Fruit fly (Drosophila melanogaster) whole organism, embryonic: ENCODE data around the gene CG13384.

Experiments used
- Aef1 ChIP-seq: fragments of 200-800 bp; sonication (Bioruptor generic); IDR thresholded peaks from 3 replicates; pipeline ENCODE4 v1.3.6; 2022; ENCODE audit warnings: missing biosample characterization, missing genetic modification characterization
- Atf3 ChIP-seq: fragments of 200-800 bp; sonication (Bioruptor generic); optimal IDR thresholded peaks from 3 replicates; lab custom pipeline; 2016; ENCODE audit warnings: missing biosample characterization, missing genetic modification characterization
- CG10274 ChIP-seq: fragments of 200-800 bp; sonication (Bioruptor generic); optimal IDR thresholded peaks from 3 replicates; lab custom pipeline; 2017; ENCODE audit warnings: missing biosample characterization, mild to moderate bottlenecking, missing genetic modification characterization
- CG13287 ChIP-seq: fragments of 200-800 bp; sonication (Bioruptor generic); IDR thresholded peaks from 2 replicates; pipeline ENCODE4 v1.3.6; 2022; ENCODE audit warnings: missing biosample characterization, missing genetic modification characterization; ENCODE audit not compliant: partially characterized antibody
- CG13775 ChIP-seq: fragments of 200-800 bp; sonication (Bioruptor generic); optimal IDR thresholded peaks from 3 replicates; lab custom pipeline; 2017; ENCODE audit warnings: missing biosample characterization, mild to moderate bottlenecking, missing genetic modification characterization
- CG14965 ChIP-seq: fragments of 200-800 bp; sonication (Bioruptor generic); optimal IDR thresholded peaks from 2 replicates; lab custom pipeline; 2016; ENCODE audit warnings: missing biosample characterization, missing genetic modification characterization, borderline replicate concordance
- CG1647 ChIP-seq: fragments of 200-800 bp; sonication (Bioruptor generic); optimal IDR thresholded peaks from 3 replicates; lab custom pipeline; 2016; ENCODE audit warnings: missing biosample characterization, missing genetic modification characterization
- CG17385 ChIP-seq: fragments of 200-800 bp; sonication (Bioruptor generic); optimal IDR thresholded peaks from 3 replicates; lab custom pipeline; 2018; ENCODE audit warnings: missing biosample characterization, mild to moderate bottlenecking, missing genetic modification characterization
- CG17568 ChIP-seq: fragments of 200-800 bp; sonication (Bioruptor generic); optimal IDR thresholded peaks from 2 replicates; lab custom pipeline; 2018; ENCODE audit warnings: missing biosample characterization, mild to moderate bottlenecking, missing genetic modification characterization, moderate library complexity
- CG1792 ChIP-seq: fragments of 200-800 bp; sonication (Bioruptor generic); optimal IDR thresholded peaks from 2 replicates; lab custom pipeline; 2016; ENCODE audit warnings: missing biosample characterization, missing genetic modification characterization
- CG18476 ChIP-seq: fragments of 200-800 bp; sonication (Bioruptor generic); optimal IDR thresholded peaks from 2 replicates; lab custom pipeline; 2016; ENCODE audit warnings: missing biosample characterization, mild to moderate bottlenecking, missing genetic modification characterization
- CG31388 ChIP-seq: fragments of 200-800 bp; sonication (Bioruptor generic); optimal IDR thresholded peaks from 2 replicates; lab custom pipeline; 2016; ENCODE audit warnings: missing biosample characterization, missing genetic modification characterization
- CG3163 ChIP-seq: fragments of 200-800 bp; sonication (Bioruptor generic); optimal IDR thresholded peaks from 3 replicates; lab custom pipeline; 2016; ENCODE audit warnings: missing biosample characterization, missing genetic modification characterization
- CG3726 ChIP-seq: fragments of 200-800 bp; sonication (Bioruptor generic); IDR thresholded peaks from 3 replicates; pipeline ENCODE4, ENCODE4 v1.3.6; 2022; ENCODE audit warnings: missing biosample characterization, missing genetic modification characterization
- CG42726 ChIP-seq: fragments of 200-800 bp; sonication (Bioruptor generic); IDR thresholded peaks from 2 replicates; pipeline ENCODE4 v1.3.6; 2022; ENCODE audit warnings: missing biosample characterization, missing genetic modification characterization; ENCODE audit not compliant: partially characterized antibody
- CG4282 ChIP-seq: fragments of 200-800 bp; sonication (Bioruptor generic); optimal IDR thresholded peaks from 2 replicates; lab custom pipeline; 2016; ENCODE audit warnings: missing biosample characterization, missing genetic modification characterization
- CG8281 ChIP-seq: fragments of 200-800 bp; sonication (Bioruptor generic); optimal IDR thresholded peaks from 2 replicates; lab custom pipeline; 2018; ENCODE audit warnings: missing biosample characterization, mild to moderate bottlenecking, missing genetic modification characterization, moderate library complexity
- CG8478 ChIP-seq: fragments of >200 bp; optimal IDR thresholded peaks from 2 replicates; lab custom pipeline; 2018
- CG8765 ChIP-seq: fragments of 200-800 bp; sonication (Bioruptor generic); IDR thresholded peaks from 2 replicates; pipeline ENCODE4 v1.3.6; 2022; ENCODE audit warnings: missing biosample characterization, missing genetic modification characterization
- CG9817 ChIP-seq: fragments of 200-800 bp; sonication (Bioruptor generic); optimal IDR thresholded peaks from 2 replicates; lab custom pipeline; 2018; ENCODE audit warnings: missing biosample characterization, mild to moderate bottlenecking, missing genetic modification characterization, moderate library complexity
- D ChIP-seq, 2 experiments: fragments of 200-800 bp in 1 of 2; fragments of >200 bp in 1 of 2; sonication (Bioruptor generic) in 1 of 2; optimal IDR thresholded peaks; 2 replicates in 1 of 2; 3 replicates in 1 of 2; lab custom pipeline; 2017; ENCODE audit warnings: mild to moderate bottlenecking in 1 of 2, missing biosample characterization in 1 of 2, missing genetic modification characterization in 1 of 2, missing genetic modification reagents in 1 of 2
- D19A ChIP-seq: fragments of 200-800 bp; optimal IDR thresholded peaks from 3 replicates; lab custom pipeline; 2019; ENCODE audit warnings: missing biosample characterization, mild to moderate bottlenecking, missing genetic modification characterization, moderate library complexity
- Dek ChIP-seq: fragments of 200-800 bp; sonication (Bioruptor generic); optimal IDR thresholded peaks from 3 replicates; lab custom pipeline; 2019; ENCODE audit warnings: missing biosample characterization, mild to moderate bottlenecking, missing genetic modification characterization, moderate library complexity
- Elba2 ChIP-seq: fragments of 200-800 bp; sonication (Bioruptor generic); optimal IDR thresholded peaks from 3 replicates; lab custom pipeline; 2016; ENCODE audit warnings: missing biosample characterization, missing genetic modification characterization
- Hmx ChIP-seq: fragments of 200-800 bp; sonication (Bioruptor generic); optimal IDR thresholded peaks from 2 replicates; lab custom pipeline; 2016; ENCODE audit warnings: missing biosample characterization, missing genetic modification characterization
- Hr3 ChIP-seq: fragments of 200-800 bp; sonication (Bioruptor generic); optimal IDR thresholded peaks from 3 replicates; lab custom pipeline; 2016; ENCODE audit warnings: missing biosample characterization, missing genetic modification characterization
- Med ChIP-seq: fragments of 200-800 bp; sonication (Bioruptor generic); peaks from one replicate; lab custom pipeline; 2016; ENCODE audit warnings: missing biosample characterization, missing genetic modification characterization, mild to moderate bottlenecking, inconsistent platforms, moderate library complexity
- Nf-YC ChIP-seq: fragments of 200-800 bp; optimal IDR thresholded peaks from 3 replicates; lab custom pipeline; 2019; ENCODE audit warnings: missing biosample characterization, mild to moderate bottlenecking, missing genetic modification characterization, moderate library complexity
- Optix ChIP-seq: fragments of 200-800 bp; sonication (Bioruptor generic); IDR thresholded peaks from 3 replicates; pipeline ENCODE4 v1.3.6; 2022; ENCODE audit warnings: missing biosample characterization, missing genetic modification characterization
- PHDP ChIP-seq: fragments of 200-800 bp; sonication (Bioruptor generic); optimal IDR thresholded peaks from 3 replicates; lab custom pipeline; 2018; ENCODE audit warnings: missing biosample characterization, mild to moderate bottlenecking, missing genetic modification characterization, moderate library complexity
- Vsx1 ChIP-seq: fragments of 200-800 bp; sonication (Bioruptor generic); optimal IDR thresholded peaks from 2 replicates; lab custom pipeline; 2017; ENCODE audit warnings: missing biosample characterization, mild to moderate bottlenecking, missing genetic modification characterization, missing genetic modification reagents
- Xbp1 ChIP-seq: fragments of 200-800 bp; sonication (Bioruptor generic); optimal IDR thresholded peaks from 3 replicates; lab custom pipeline; 2016; ENCODE audit warnings: missing biosample characterization, mild to moderate bottlenecking, missing genetic modification characterization
- dpn ChIP-seq, 2 experiments: fragments of 200-800 bp; sonication (Bioruptor generic); optimal IDR thresholded peaks; 3 replicates each; lab custom pipeline; 2016; ENCODE audit warnings: missing biosample characterization in 2 of 2, missing genetic modification characterization in 2 of 2
- exex ChIP-seq: fragments of 200-800 bp; sonication (Bioruptor generic); optimal IDR thresholded peaks from 4 replicates; lab custom pipeline; 2018; ENCODE audit warnings: missing biosample characterization, mild to moderate bottlenecking, missing genetic modification characterization, moderate library complexity
- fd102C ChIP-seq: fragments of 200-800 bp; sonication (Bioruptor generic); optimal IDR thresholded peaks from 2 replicates; lab custom pipeline; 2018; ENCODE audit warnings: missing biosample characterization, mild to moderate bottlenecking, missing genetic modification characterization, moderate library complexity
- fd96Cb ChIP-seq: fragments of 200-800 bp; sonication (Bioruptor generic); optimal IDR thresholded peaks from 2 replicates; lab custom pipeline; 2018; ENCODE audit warnings: missing biosample characterization, mild to moderate bottlenecking, missing genetic modification characterization, moderate library complexity
- h ChIP-seq: fragments of >200 bp; optimal IDR thresholded peaks from 2 replicates; lab custom pipeline; 2017
- insv ChIP-seq, 2 experiments: fragments of 200-800 bp; sonication (Bioruptor generic); optimal IDR thresholded peaks; 3 replicates each; lab custom pipeline; 2016 to 2018; ENCODE audit warnings: missing biosample characterization in 2 of 2, missing genetic modification characterization in 2 of 2
- maf-S ChIP-seq: fragments of 200-800 bp; sonication (Bioruptor generic); optimal IDR thresholded peaks from 2 replicates; lab custom pipeline; 2016; ENCODE audit warnings: missing biosample characterization, missing genetic modification characterization
- onecut ChIP-seq: fragments of 200-800 bp; sonication (Bioruptor generic); IDR thresholded peaks from 2 replicates; pipeline ENCODE4 v1.3.6; 2022; ENCODE audit warnings: missing biosample characterization, missing genetic modification characterization
- pros ChIP-seq: fragments of 200-800 bp; sonication (Bioruptor generic); optimal IDR thresholded peaks from 3 replicates; lab custom pipeline; 2019; ENCODE audit warnings: missing biosample characterization, mild to moderate bottlenecking, missing genetic modification characterization, moderate library complexity
- rib ChIP-seq: fragments of 200-800 bp; sonication (Bioruptor generic); IDR thresholded peaks from 2 replicates; pipeline ENCODE4 v1.3.6; 2022; ENCODE audit warnings: missing biosample characterization, missing genetic modification characterization
- schlank ChIP-seq: fragments of 200-800 bp; sonication (Bioruptor generic); optimal IDR thresholded peaks from 2 replicates; lab custom pipeline; 2018; ENCODE audit warnings: missing biosample characterization, mild to moderate bottlenecking, missing genetic modification characterization
- so ChIP-seq: fragments of 200-800 bp; sonication (Bioruptor generic); IDR thresholded peaks from 3 replicates; pipeline ENCODE4 v1.3.6; 2022; ENCODE audit warnings: missing biosample characterization, missing genetic modification characterization
- sug ChIP-seq: fragments of 200-800 bp; optimal IDR thresholded peaks from 2 replicates; lab custom pipeline; 2019; ENCODE audit warnings: missing biosample characterization, mild to moderate bottlenecking, missing genetic modification characterization, moderate library complexity
- tgo ChIP-seq: fragments of 200-800 bp; sonication (Bioruptor generic); IDR thresholded peaks from 3 replicates; pipeline ENCODE4 v1.3.6; 2022; ENCODE audit warnings: missing biosample characterization, missing genetic modification characterization
- tin ChIP-seq: fragments of 200-800 bp; sonication (Bioruptor generic); optimal IDR thresholded peaks from 3 replicates; lab custom pipeline; 2016; ENCODE audit warnings: missing biosample characterization, missing genetic modification characterization
- unpg ChIP-seq: fragments of 200-800 bp; sonication (Bioruptor generic); optimal IDR thresholded peaks from 3 replicates; lab custom pipeline; 2018; ENCODE audit warnings: missing biosample characterization, mild to moderate bottlenecking, missing genetic modification characterization, moderate library complexity
- wdn ChIP-seq: fragments of 200-800 bp; sonication (Bioruptor generic); IDR thresholded peaks from 2 replicates; pipeline ENCODE4 v1.3.6; 2022; ENCODE audit warnings: missing biosample characterization, missing genetic modification characterization
- wor ChIP-seq: fragments of 200-800 bp; sonication (Bioruptor generic); IDR thresholded peaks from 2 replicates; pipeline ENCODE4 v1.3.6; 2022; ENCODE audit warnings: missing biosample characterization, missing genetic modification characterization

CG13384 gene

DNA sequence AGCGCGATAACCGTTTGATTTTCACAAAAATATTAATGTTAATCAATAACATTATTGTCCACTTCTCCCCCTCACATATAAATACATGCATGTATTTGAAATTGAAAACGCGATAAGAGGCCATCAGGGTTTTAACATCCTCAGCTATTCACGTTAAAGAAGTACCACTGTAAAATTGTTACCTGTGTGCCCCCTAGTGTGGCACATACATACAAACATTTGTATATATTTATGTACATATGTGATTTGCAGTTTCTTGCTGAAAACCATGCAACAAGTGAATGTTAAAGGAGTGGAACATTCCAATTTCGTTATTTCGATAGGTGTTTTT, 21.3 kb upstream of the CG13384 start:
- peak; percentile 77 for TF ChIP-seq sug
- no peak for TF ChIP-seq Hmx (GFP tag; lab: Kevin White, UChicago)
- TF ChIP-seq CG17568 (GFP tag; lab: Kevin White, UChicago), result no peak
- TF ChIP-seq rib (GFP tag; lab: Robert Waterston, UW), result no peak
- no peak for TF ChIP-seq Xbp1
- TF ChIP-seq wor (GFP tag; lab: Robert Waterston, UW), result no peak
- TF ChIP-seq fd96Cb (tag; lab: Kevin White, UChicago), result no peak
- TF ChIP-seq h (lab: Kevin White, UChicago), result no peak
- peak; percentile 5 for TF ChIP-seq exex (tag; lab: Kevin White, UChicago)
- no peak for TF ChIP-seq CG13287 (GFP tag; lab: Robert Waterston, UW)
- no peak for TF ChIP-seq PHDP
- TF ChIP-seq CG8281 (tag; lab: Kevin White, UChicago), result no peak
- peak in 1 of 2 experiments; percentile 67 for TF ChIP-seq insv (GFP tag; optimal IDR thresholded peaks at IDR 0.05; lab: Kevin White, UChicago)
- no peak for TF ChIP-seq Hr3 (GFP tag; lab: Kevin White, UChicago)
- no peak for TF ChIP-seq CG13775
- TF ChIP-seq tin (GFP tag; lab: Kevin White, UChicago), result no peak
- TF ChIP-seq D (optimal IDR thresholded peaks at IDR 0.05; lab: Kevin White, UChicago), result no peak
- no peak for TF ChIP-seq D (GFP tag; optimal IDR thresholded peaks at IDR 0.05; lab: Kevin White, UChicago)
- TF ChIP-seq CG14965, result no peak
- TF ChIP-seq Aef1 (GFP tag; lab: Robert Waterston, UW), result no peak
- TF ChIP-seq CG1792 (GFP tag; lab: Kevin White, UChicago), result no peak
- peak; percentile 63 for TF ChIP-seq Elba2 (GFP tag; lab: Kevin White, UChicago)
- no peak for TF ChIP-seq Atf3
- TF ChIP-seq so (GFP tag; lab: Robert Waterston, UW), result no peak
- no peak for TF ChIP-seq unpg (GFP tag; lab: Kevin White, UChicago)
- TF ChIP-seq Med (GFP tag; lab: Kevin White, UChicago), result peak; percentile 37
- TF ChIP-seq CG8765, result 0 out of 2 replicates have a peak, but pooled peaks have one; percentile 9

- TF ChIP-seq CG10274 (GFP tag; lab: Kevin White, UChicago), result no peak
- TF ChIP-seq Optix (GFP tag; lab: Robert Waterston, UW), result no peak
- peak; percentile 80 for TF ChIP-seq CG42726 (GFP tag; lab: Robert Waterston, UW)
- TF ChIP-seq Nf-YC, result peak; percentile 60
- no peak for TF ChIP-seq onecut (GFP tag; lab: Robert Waterston, UW)
- peak; percentile 46 for TF ChIP-seq Vsx1 (GFP tag; lab: Kevin White, UChicago)
- TF ChIP-seq Dek, result no peak
- no peak for TF ChIP-seq tgo (GFP tag; lab: Robert Waterston, UW)
- no peak for TF ChIP-seq CG18476 (GFP tag; lab: Kevin White, UChicago)
- no peak for TF ChIP-seq dpn (GFP tag; optimal IDR thresholded peaks at IDR 0.05; lab: Kevin White, UChicago)
- TF ChIP-seq CG31388 (GFP tag; lab: Kevin White, UChicago), result no peak
- no peak for TF ChIP-seq CG9817
- TF ChIP-seq CG3726, result no peak
- TF ChIP-seq pros (GFP tag; lab: Kevin White, UChicago), result no peak
- no peak for TF ChIP-seq schlank (tag; lab: Kevin White, UChicago)
- TF ChIP-seq CG17385 (GFP tag; lab: Kevin White, UChicago), result peak; percentile 29
- no peak for TF ChIP-seq fd102C (GFP tag; lab: Kevin White, UChicago)
- no peak for TF ChIP-seq D19A
- TF ChIP-seq CG3163 (GFP tag; lab: Kevin White, UChicago), result no peak
- no peak for TF ChIP-seq Atf3
- TF ChIP-seq maf-S (GFP tag; lab: Kevin White, UChicago), result peak; percentile 22
- no peak for TF ChIP-seq CG8478
- no peak for TF ChIP-seq CG4282 (GFP tag; lab: Kevin White, UChicago)
- no peak for TF ChIP-seq wdn (GFP tag; lab: Robert Waterston, UW)
- no peak for TF ChIP-seq CG1647
Measured at dm6 chr2L:8364006-8364956, 20.0 kb upstream of the CG13384 start, which contains the start of the genes RpS13 and CSN8. Gene RpS13, minus strand, starts transcription at chr2L:8364662. Gene CSN8, plus strand, starts transcription at chr2L:8364855.
